Fruit fly (Drosophila melanogaster) whole organism, embryonic: ENCODE data around the gene Acph-1.

ENCODE experiments used
- Adf1 ChIP-seq: fragments of 200-800 bp; sonication (Bioruptor generic); IDR thresholded peaks from 2 replicates; pipeline ENCODE4 v1.3.6; 2022; ENCODE audit warnings: missing biosample characterization, missing genetic modification characterization
- Atf-2 ChIP-seq: fragments of 200-800 bp; sonication (Bioruptor generic); optimal IDR thresholded peaks from 2 replicates; lab custom pipeline; 2016; ENCODE audit warnings: missing biosample characterization, missing genetic modification characterization
- BEAF-32 ChIP-seq: fragments of 200-800 bp; sonication (Bioruptor generic); optimal IDR thresholded peaks from 3 replicates; lab custom pipeline; 2017; ENCODE audit warnings: missing biosample characterization, missing genetic modification characterization, mild to moderate bottlenecking, moderate library complexity, missing genetic modification reagents
- Bgb ChIP-seq: fragments of 200-800 bp; sonication (Bioruptor generic); IDR thresholded peaks from 2 replicates; pipeline ENCODE4 v1.3.6; 2022; ENCODE audit warnings: missing biosample characterization, missing genetic modification characterization; ENCODE audit not compliant: partially characterized antibody
- CG10267 ChIP-seq: fragments of 200-800 bp; sonication (Bioruptor generic); optimal IDR thresholded peaks from 2 replicates; lab custom pipeline; 2018; ENCODE audit warnings: missing biosample characterization, mild to moderate bottlenecking, missing genetic modification characterization, moderate library complexity
- CG12299 ChIP-seq: fragments of 200-800 bp; sonication (Bioruptor generic); optimal IDR thresholded peaks from 2 replicates; lab custom pipeline; 2018; ENCODE audit warnings: missing biosample characterization, mild to moderate bottlenecking, missing genetic modification characterization
- CG15073 ChIP-seq: fragments of 200-800 bp; sonication (Bioruptor generic); optimal IDR thresholded peaks from 2 replicates; lab custom pipeline; 2016; ENCODE audit warnings: missing biosample characterization, missing genetic modification characterization
- CG15696 ChIP-seq: fragments of 200-800 bp; sonication (Bioruptor generic); optimal IDR thresholded peaks from 2 replicates; lab custom pipeline; 2019; ENCODE audit warnings: missing biosample characterization, mild to moderate bottlenecking, missing genetic modification characterization, moderate library complexity
- CG17186 ChIP-seq: fragments of 200-800 bp; sonication (Bioruptor generic); optimal IDR thresholded peaks from 3 replicates; lab custom pipeline; 2017; ENCODE audit warnings: missing biosample characterization, missing genetic modification reagents, missing genetic modification characterization
- CG17328 ChIP-seq: fragments of 200-800 bp; sonication (Bioruptor generic); IDR thresholded peaks from 2 replicates; pipeline ENCODE4 v1.3.6; 2022; ENCODE audit warnings: missing biosample characterization, missing genetic modification characterization
- CG18262 ChIP-seq: fragments of 200-800 bp; optimal IDR thresholded peaks from 3 replicates; lab custom pipeline; 2019; ENCODE audit warnings: missing biosample characterization, mild to moderate bottlenecking, missing genetic modification characterization, moderate library complexity
- CG1832 ChIP-seq: fragments of 200-800 bp; sonication (Bioruptor generic); optimal IDR thresholded peaks from 2 replicates; lab custom pipeline; 2017; ENCODE audit warnings: missing biosample characterization, mild to moderate bottlenecking, missing genetic modification characterization, inconsistent platforms
- CG18619 ChIP-seq: fragments of 200-800 bp; sonication (Bioruptor generic); optimal IDR thresholded peaks from 3 replicates; lab custom pipeline; 2017; ENCODE audit warnings: missing biosample characterization, mild to moderate bottlenecking, missing genetic modification characterization
- CG31441 ChIP-seq: fragments of 200-800 bp; sonication (Bioruptor generic); IDR thresholded peaks from 2 replicates; pipeline ENCODE4 v1.3.6; 2022; ENCODE audit warnings: missing biosample characterization, missing genetic modification characterization
- CG3281 ChIP-seq: fragments of 200-800 bp; sonication (Bioruptor generic); optimal IDR thresholded peaks from 3 replicates; lab custom pipeline; 2017; ENCODE audit warnings: missing biosample characterization, mild to moderate bottlenecking, missing genetic modification characterization
- CG3847 ChIP-seq: fragments of 200-800 bp; sonication (Bioruptor generic); IDR thresholded peaks from 2 replicates; pipeline ENCODE4 v1.3.6; 2022; ENCODE audit warnings: missing biosample characterization, missing genetic modification characterization
- CG4424 ChIP-seq: fragments of 200-800 bp; sonication (Bioruptor generic); optimal IDR thresholded peaks from 3 replicates; lab custom pipeline; 2016; ENCODE audit warnings: missing biosample characterization, missing genetic modification characterization
- CG4820 ChIP-seq: fragments of 200-800 bp; sonication (Bioruptor generic); optimal IDR thresholded peaks from 3 replicates; lab custom pipeline; 2016; ENCODE audit warnings: missing biosample characterization, missing genetic modification characterization
- CG5953 ChIP-seq: fragments of 200-800 bp; sonication (Bioruptor generic); IDR thresholded peaks from 2 replicates; pipeline ENCODE4 v1.3.6; 2022; ENCODE audit warnings: missing biosample characterization, missing genetic modification characterization
- CG6854 ChIP-seq: fragments of 200-800 bp; sonication (Bioruptor generic); optimal IDR thresholded peaks from 3 replicates; lab custom pipeline; 2017; ENCODE audit warnings: missing biosample characterization, mild to moderate bottlenecking, missing genetic modification characterization
- CG7357 ChIP-seq: fragments of 200-800 bp; sonication (Bioruptor generic); IDR thresholded peaks from 3 replicates; pipeline ENCODE4 v1.3.6; 2022; ENCODE audit warnings: missing biosample characterization, missing genetic modification characterization
- CG7556 ChIP-seq: fragments of 200-800 bp; sonication (Bioruptor generic); optimal IDR thresholded peaks from 2 replicates; lab custom pipeline; 2017; ENCODE audit warnings: missing biosample characterization, mild to moderate bottlenecking, missing genetic modification characterization
- CG7839 ChIP-seq: fragments of 200-800 bp; sonication (Bioruptor generic); optimal IDR thresholded peaks from 3 replicates; lab custom pipeline; 2018; ENCODE audit warnings: missing biosample characterization, mild to moderate bottlenecking, missing genetic modification characterization, moderate library complexity
- CG8478 ChIP-seq: fragments of >200 bp; optimal IDR thresholded peaks from 2 replicates; lab custom pipeline; 2018
- CG9817 ChIP-seq: fragments of 200-800 bp; sonication (Bioruptor generic); optimal IDR thresholded peaks from 2 replicates; lab custom pipeline; 2018; ENCODE audit warnings: missing biosample characterization, mild to moderate bottlenecking, missing genetic modification characterization, moderate library complexity
- CG9876 ChIP-seq: fragments of 200-800 bp; sonication (Bioruptor generic); optimal IDR thresholded peaks from 2 replicates; lab custom pipeline; 2016; ENCODE audit warnings: missing biosample characterization, missing genetic modification characterization
- Dll ChIP-seq: fragments of 200-800 bp; sonication (Bioruptor generic); IDR thresholded peaks from 4 replicates; pipeline ENCODE4 v1.3.6; 2022; ENCODE audit warnings: missing biosample characterization, missing genetic modification characterization; ENCODE audit not compliant: partially characterized antibody
- Fer3 ChIP-seq: fragments of 200-800 bp; sonication (Bioruptor generic); optimal IDR thresholded peaks from 2 replicates; lab custom pipeline; 2018; ENCODE audit warnings: missing biosample characterization, mild to moderate bottlenecking, missing genetic modification characterization, moderate library complexity
- HHEX ChIP-seq: fragments of 200-800 bp; sonication (Bioruptor generic); optimal IDR thresholded peaks from 3 replicates; lab custom pipeline; 2017; ENCODE audit warnings: missing biosample characterization, mild to moderate bottlenecking, missing genetic modification characterization, missing genetic modification reagents
- MTF-1 ChIP-seq: fragments of 200-800 bp; sonication (Bioruptor generic); optimal IDR thresholded peaks from 2 replicates; lab custom pipeline; 2018; ENCODE audit warnings: missing biosample characterization, mild to moderate bottlenecking, missing genetic modification characterization, borderline replicate concordance
- az2 ChIP-seq: fragments of 200-800 bp; sonication (Bioruptor generic); optimal IDR thresholded peaks from 3 replicates; lab custom pipeline; 2016; ENCODE audit warnings: missing biosample characterization, missing genetic modification characterization
- cato ChIP-seq: fragments of 200-800 bp; sonication (Bioruptor generic); optimal IDR thresholded peaks from 2 replicates; lab custom pipeline; 2016; ENCODE audit warnings: missing biosample characterization, missing genetic modification characterization, borderline replicate concordance
- dimm ChIP-seq: fragments of 200-800 bp; sonication (Bioruptor generic); IDR thresholded peaks from 2 replicates; pipeline ENCODE4 v1.3.6; 2022; ENCODE audit warnings: missing biosample characterization, missing genetic modification characterization
- dysf ChIP-seq: fragments of 200-800 bp; sonication (Bioruptor generic); IDR thresholded peaks from 3 replicates; pipeline ENCODE4 v1.3.6; 2022; ENCODE audit warnings: missing biosample characterization, missing genetic modification characterization
- emc ChIP-seq: fragments of 200-800 bp; sonication (Bioruptor generic); optimal IDR thresholded peaks from 2 replicates; lab custom pipeline; 2016; ENCODE audit warnings: missing biosample characterization, missing genetic modification characterization
- fd96Cb ChIP-seq: fragments of 200-800 bp; sonication (Bioruptor generic); optimal IDR thresholded peaks from 2 replicates; lab custom pipeline; 2018; ENCODE audit warnings: missing biosample characterization, mild to moderate bottlenecking, missing genetic modification characterization, moderate library complexity
- grn ChIP-seq: fragments of 200-800 bp; sonication (Bioruptor generic); optimal IDR thresholded peaks from 3 replicates; lab custom pipeline; 2017; ENCODE audit warnings: missing biosample characterization, missing genetic modification characterization
- gsb-n ChIP-seq: fragments of 200-800 bp; sonication (Bioruptor generic); optimal IDR thresholded peaks from 3 replicates; lab custom pipeline; 2018; ENCODE audit warnings: missing biosample characterization, mild to moderate bottlenecking, missing genetic modification characterization
- nmo ChIP-seq: fragments of 200-800 bp; sonication (Bioruptor generic); optimal IDR thresholded peaks from 2 replicates; lab custom pipeline; 2018; ENCODE audit warnings: missing biosample characterization, mild to moderate bottlenecking, missing genetic modification characterization, moderate library complexity
- oc ChIP-seq: fragments of 200-800 bp; sonication (Bioruptor generic); optimal IDR thresholded peaks from 2 replicates; lab custom pipeline; 2018; ENCODE audit warnings: missing biosample characterization, mild to moderate bottlenecking, missing genetic modification characterization, moderate library complexity
- p53 ChIP-seq: fragments of 200-800 bp; sonication (Bioruptor generic); optimal IDR thresholded peaks from 2 replicates; lab custom pipeline; 2016; ENCODE audit warnings: missing biosample characterization, missing genetic modification characterization
- pho ChIP-seq: fragments of 200-800 bp; sonication (Bioruptor generic); optimal IDR thresholded peaks from 2 replicates; lab custom pipeline; 2016; ENCODE audit warnings: missing biosample characterization, missing genetic modification characterization
- schlank ChIP-seq: fragments of 200-800 bp; sonication (Bioruptor generic); optimal IDR thresholded peaks from 2 replicates; lab custom pipeline; 2018; ENCODE audit warnings: missing biosample characterization, mild to moderate bottlenecking, missing genetic modification characterization
- sens ChIP-seq: fragments of 200-800 bp; sonication (Bioruptor generic); peaks from one replicate; lab custom pipeline; 2016; ENCODE audit warnings: missing biosample characterization, missing genetic modification characterization
- sisA ChIP-seq: fragments of 200-800 bp; sonication (Bioruptor generic); IDR thresholded peaks from 2 replicates; pipeline ENCODE4 v1.3.6; 2022; ENCODE audit warnings: missing biosample characterization, missing genetic modification characterization
- ssp ChIP-seq: fragments of 200-800 bp; sonication (Bioruptor generic); IDR thresholded peaks from 2 replicates; pipeline ENCODE4 v1.3.6; 2022; ENCODE audit warnings: missing biosample characterization, missing genetic modification characterization
- unc-4 ChIP-seq: fragments of 200-800 bp; sonication (Bioruptor generic); IDR thresholded peaks from 2 replicates; pipeline ENCODE4 v1.3.6; 2022; ENCODE audit warnings: missing biosample characterization, missing genetic modification characterization; ENCODE audit not compliant: partially characterized antibody
- wdn ChIP-seq: fragments of 200-800 bp; sonication (Bioruptor generic); IDR thresholded peaks from 2 replicates; pipeline ENCODE4 v1.3.6; 2022; ENCODE audit warnings: missing biosample characterization, missing genetic modification characterization
- zen ChIP-seq: fragments of 200-800 bp; sonication (Bioruptor generic); optimal IDR thresholded peaks from 3 replicates; lab custom pipeline; 2018; ENCODE audit warnings: missing biosample characterization, mild to moderate bottlenecking, missing genetic modification characterization, moderate library complexity
- zen2 ChIP-seq: fragments of 200-800 bp; sonication (Bioruptor generic); IDR thresholded peaks from 3 replicates; pipeline ENCODE4 v1.3.6; 2022; ENCODE audit warnings: missing biosample characterization, missing genetic modification characterization; ENCODE audit not compliant: partially characterized antibody

Acph-1 gene

DNA sequence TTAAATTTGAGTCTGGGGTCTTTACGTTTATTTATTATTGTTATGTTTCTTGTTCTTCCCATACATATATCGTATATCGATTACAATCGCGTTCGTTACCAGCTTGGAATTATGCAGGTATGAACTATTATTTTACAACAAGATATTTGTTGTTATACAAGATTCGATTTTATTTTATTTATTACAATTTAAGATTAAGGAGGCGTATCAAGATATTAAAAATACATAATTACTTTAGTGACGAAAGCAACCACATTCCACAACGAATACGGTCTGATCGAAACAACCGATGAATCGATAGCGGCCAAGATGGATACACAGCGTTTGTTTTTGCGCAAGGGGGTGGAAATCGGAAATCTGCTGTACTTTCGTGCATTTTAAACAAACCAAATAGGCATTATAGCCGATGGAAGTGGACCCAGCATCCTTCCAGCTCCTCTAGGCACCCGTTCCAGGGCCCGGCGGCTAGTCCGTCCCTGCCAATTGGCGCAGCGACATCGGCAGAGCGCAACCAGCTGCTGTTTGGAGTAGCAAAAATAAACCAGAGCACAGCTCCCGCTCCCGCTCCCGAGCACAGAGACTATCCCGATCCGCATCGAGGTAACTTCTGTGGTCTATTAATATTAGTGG lies 4.5 kb upstream of the Acph-1 start, which contains the start of the genes CG15525 and CG11504 (continued):
- TF ChIP-seq CG4424 (GFP tag; lab: Kevin White, UChicago): peak; percentile 53
- no peak for TF ChIP-seq CG18262
- TF ChIP-seq CG10267 (tag; lab: Kevin White, UChicago): peak; percentile 49
- TF ChIP-seq Adf1 (GFP tag; lab: Robert Waterston, UW): no peak
- TF ChIP-seq HHEX (GFP tag; lab: Kevin White, UChicago): no peak
- peak; percentile 22 for TF ChIP-seq CG9817 (tag; lab: Kevin White, UChicago)
- no peak for TF ChIP-seq MTF-1
- TF ChIP-seq CG3847 (GFP tag; lab: Robert Waterston, UW): peak; percentile 43
- TF ChIP-seq az2: peak; percentile 51
- TF ChIP-seq gsb-n (tag; lab: Kevin White, UChicago): no peak
- no peak for TF ChIP-seq Fer3
- TF ChIP-seq dysf (GFP tag; lab: Robert Waterston, UW): no peak
- peak; percentile 91 for TF ChIP-seq Bgb
- no peak for TF ChIP-seq wdn (GFP tag; lab: Robert Waterston, UW)
- no peak for TF ChIP-seq schlank
- no peak for TF ChIP-seq CG15696 (tag; lab: Kevin White, UChicago)
- TF ChIP-seq Atf-2 (GFP tag; lab: Kevin White, UChicago): peak; percentile 1
- no peak for TF ChIP-seq CG3281 (GFP tag; lab: Kevin White, UChicago)
- TF ChIP-seq CG17186 (GFP tag; lab: Kevin White, UChicago): peak; percentile 71
- no peak for TF ChIP-seq cato (GFP tag; lab: Kevin White, UChicago)
- TF ChIP-seq sisA (GFP tag; lab: Robert Waterston, UW): peak; percentile 80
- peak; percentile 49 for TF ChIP-seq pho (GFP tag; lab: Kevin White, UChicago)
- TF ChIP-seq CG17328 (GFP tag; lab: Robert Waterston, UW): peak; percentile 51; the same call in 1 of the 2 replicates
- TF ChIP-seq unc-4 (GFP tag; lab: Robert Waterston, UW): peak; percentile 91
- no peak for TF ChIP-seq p53 (GFP tag; lab: Kevin White, UChicago)
- TF ChIP-seq CG1832 (GFP tag; lab: Kevin White, UChicago): no peak
- TF ChIP-seq CG15073 (GFP tag; lab: Kevin White, UChicago): no peak
- no peak for TF ChIP-seq CG7839 (tag; lab: Kevin White, UChicago)
- TF ChIP-seq emc (GFP tag; lab: Kevin White, UChicago): no peak
- no peak for TF ChIP-seq CG18619 (GFP tag; lab: Kevin White, UChicago)
- peak; percentile 92 for TF ChIP-seq Dll (GFP tag; lab: Robert Waterston, UW)
- peak; percentile 33 for TF ChIP-seq fd96Cb (tag; lab: Kevin White, UChicago)
- TF ChIP-seq dimm (GFP tag; lab: Robert Waterston, UW): no peak
- TF ChIP-seq CG7357 (GFP tag; lab: Robert Waterston, UW): no peak
- TF ChIP-seq CG4820 (GFP tag; lab: Kevin White, UChicago): peak; percentile 37
- TF ChIP-seq CG5953 (GFP tag; lab: Robert Waterston, UW): peak; percentile 38; the same call in 1 of the 2 replicates
- no peak for TF ChIP-seq oc (tag; lab: Kevin White, UChicago)
- peak; percentile 28; the same call in 1 of the 3 replicates for TF ChIP-seq zen2
- no peak for TF ChIP-seq CG31441 (GFP tag; lab: Robert Waterston, UW)
- no peak for TF ChIP-seq CG6854
- no peak for TF ChIP-seq grn (GFP tag; lab: Kevin White, UChicago)
- TF ChIP-seq CG9876 (GFP tag; lab: Kevin White, UChicago): no peak
- peak; percentile 91 for TF ChIP-seq BEAF-32 (GFP tag; lab: Kevin White, UChicago)
- peak; percentile 32 for TF ChIP-seq zen (tag; lab: Kevin White, UChicago)
- no peak for TF ChIP-seq CG12299 (tag; lab: Kevin White, UChicago)
- TF ChIP-seq ssp (GFP tag; lab: Robert Waterston, UW): peak; percentile 22; the same call in 1 of the 2 replicates
- TF ChIP-seq CG7556 (GFP tag; lab: Kevin White, UChicago): no peak
- TF ChIP-seq nmo: peak; percentile 62
- peak; percentile 96 for TF ChIP-seq sens (GFP tag; lab: Kevin White, UChicago)
- TF ChIP-seq CG8478 (lab: Kevin White, UChicago): no peak
